Worm (Caenorhabditis elegans) whole organism, L4 larva: ENCODE results near the gene clc-19.

Source experiments
- D1046.2 ChIP-seq: fragments of 200-800 bp; sonication (Bioruptor generic); IDR thresholded peaks from 2 replicates; pipeline ENCODE4 v1.3.6; 2022; ENCODE audit warnings: missing genetic modification characterization, missing compliant biosample characterization
- F44E2.7 ChIP-seq: fragments of 200-800 bp; sonication (Bioruptor generic); IDR thresholded peaks from 2 replicates; pipeline ENCODE4 v2.1.2; 2022; ENCODE audit warnings: missing genetic modification characterization, missing compliant biosample characterization
- F49E8.2 ChIP-seq: sonication (generic microtip); optimal IDR thresholded peaks from 2 replicates; lab custom pipeline; 2016; ENCODE audit warnings: missing compliant biosample characterization, mild to moderate bottlenecking, missing genetic modification characterization, borderline replicate concordance
- R02D3.7 ChIP-seq: fragments of 150-350 bp; sonication (generic microtip); optimal IDR thresholded peaks from 3 replicates; lab custom pipeline; 2014; ENCODE audit warnings: missing biosample characterization, missing genetic modification characterization
- Y105C5A.15 ChIP-seq: fragments of 200-800 bp; sonication (Bioruptor generic); IDR thresholded peaks from 2 replicates; pipeline ENCODE4 v1.3.6; 2022; ENCODE audit warnings: missing genetic modification characterization, missing compliant biosample characterization
- Y48G9A.11 ChIP-seq: fragments of 200-800 bp; sonication (Bioruptor generic); IDR thresholded peaks from 2 replicates; pipeline ENCODE4 v1.3.6; 2022; ENCODE audit warnings: missing genetic modification reagents, missing genetic modification characterization, missing compliant biosample characterization
- arid-1 ChIP-seq: fragments of 200-800 bp; sonication (Bioruptor generic); conservative IDR thresholded peaks from 2 replicates; pipeline ENCODE4 v1.3.6; 2022; ENCODE audit warnings: missing genetic modification reagents, missing genetic modification characterization, missing compliant biosample characterization
- ceh-20 ChIP-seq: fragments of 200-800 bp; sonication (Bioruptor generic); IDR thresholded peaks from 2 replicates; pipeline ENCODE4 v1.3.6; 2022; ENCODE audit warnings: missing genetic modification reagents, missing genetic modification characterization, missing compliant biosample characterization
- ceh-28 ChIP-seq: fragments of 150-350 bp; optimal IDR thresholded peaks from 2 replicates; lab custom pipeline; 2014; ENCODE audit warnings: missing biosample characterization, missing genetic modification reagents, missing genetic modification characterization
- ceh-32 ChIP-seq: sonication (generic microtip); optimal IDR thresholded peaks from 2 replicates; lab custom pipeline; 2016; ENCODE audit warnings: mild to moderate bottlenecking, missing genetic modification characterization, missing compliant biosample characterization; ENCODE audit not compliant: poor library complexity
- ceh-44 ChIP-seq: fragments of 200-800 bp; sonication (Bioruptor generic); IDR thresholded peaks from 2 replicates; pipeline ENCODE4 v1.3.6; 2022; ENCODE audit warnings: missing genetic modification reagents, missing genetic modification characterization, missing compliant biosample characterization
- ces-1 ChIP-seq: fragments of 150-350 bp; sonication (generic microtip); optimal IDR thresholded peaks from 4 replicates; lab custom pipeline; 2014; ENCODE audit warnings: missing biosample characterization, missing genetic modification reagents, missing genetic modification characterization
- cey-2 ChIP-seq: sonication (generic microtip); optimal IDR thresholded peaks from 3 replicates; lab custom pipeline; 2017; ENCODE audit warnings: missing genetic modification characterization, mild to moderate bottlenecking, missing compliant biosample characterization, antibody characterized with exemption, borderline replicate concordance; ENCODE audit not compliant: insufficient read depth
- daf-16 ChIP-seq, 3 experiments: sonication (generic microtip); optimal IDR thresholded peaks; 2 replicates each; lab custom pipeline; 2016 to 2017; ENCODE audit warnings: missing genetic modification characterization in 3 of 3, missing genetic modification reagents in 3 of 3, mild to moderate bottlenecking in 2 of 3, missing compliant biosample characterization in 2 of 3, missing biosample characterization in 1 of 3, moderate library complexity in 1 of 3
- daf-19 ChIP-seq: fragments of 200-800 bp; sonication (Bioruptor generic); conservative IDR thresholded peaks from 2 replicates; pipeline ENCODE4 v1.3.6; 2022; ENCODE audit warnings: missing genetic modification characterization, missing compliant biosample characterization
- daf-8 ChIP-seq: fragments of 200-800 bp; sonication (Bioruptor generic); IDR thresholded peaks from 2 replicates; pipeline ENCODE4 v1.3.6; 2022; ENCODE audit warnings: missing genetic modification characterization, missing compliant biosample characterization
- dmd-6 ChIP-seq: fragments of 200-800 bp; sonication (Bioruptor generic); IDR thresholded peaks from 2 replicates; pipeline ENCODE4 v1.3.6; 2022; ENCODE audit warnings: missing genetic modification reagents, missing genetic modification characterization, missing compliant biosample characterization
- dpl-1 ChIP-seq: fragments of 150-350 bp; optimal IDR thresholded peaks from 2 replicates; lab custom pipeline; 2014; ENCODE audit warnings: missing biosample characterization, missing genetic modification reagents, missing genetic modification characterization
- dve-1 ChIP-seq: sonication (generic microtip); optimal IDR thresholded peaks from 2 replicates; lab custom pipeline; 2017; ENCODE audit warnings: antibody characterized with exemption, mild to moderate bottlenecking, missing genetic modification characterization, missing compliant biosample characterization; ENCODE audit not compliant: insufficient read depth
- hlh-11 ChIP-seq: fragments of 200-800 bp; sonication (Bioruptor generic); optimal IDR thresholded peaks from 2 replicates; lab custom pipeline; 2018; ENCODE audit warnings: mild to moderate bottlenecking, missing genetic modification characterization, missing compliant biosample characterization
- lin-29 ChIP-seq: fragments of 200-800 bp; sonication (Bioruptor generic); IDR thresholded peaks from 2 replicates; pipeline ENCODE4 v1.3.6; 2022; ENCODE audit warnings: missing genetic modification reagents, missing genetic modification characterization, missing compliant biosample characterization
- lin-39 ChIP-seq: fragments of 150-350 bp; optimal IDR thresholded peaks from 2 replicates; lab custom pipeline; 2014; ENCODE audit warnings: missing biosample characterization, missing genetic modification reagents, missing genetic modification characterization
- mxl-2 ChIP-seq: fragments of 200-800 bp; sonication (Bioruptor generic); conservative IDR thresholded peaks from 2 replicates; pipeline ENCODE4 v1.3.6; 2022; ENCODE audit warnings: missing genetic modification reagents, missing genetic modification characterization, missing compliant biosample characterization
- mxl-3 ChIP-seq: fragments of 200-800 bp; sonication (Bioruptor generic); optimal IDR thresholded peaks from 2 replicates; lab custom pipeline; 2018; ENCODE audit warnings: mild to moderate bottlenecking, missing genetic modification characterization, missing compliant biosample characterization
- nhr-102 ChIP-seq: sonication (generic microtip); optimal IDR thresholded peaks from 2 replicates; lab custom pipeline; 2016; ENCODE audit warnings: mild to moderate bottlenecking, missing genetic modification characterization, moderate library complexity, missing compliant biosample characterization
- nhr-111 ChIP-seq: fragments of 200-800 bp; sonication (Bioruptor generic); optimal IDR thresholded peaks from 2 replicates; lab custom pipeline; 2018; ENCODE audit warnings: mild to moderate bottlenecking, missing genetic modification characterization, missing compliant biosample characterization
- nhr-237 ChIP-seq: sonication (generic microtip); optimal IDR thresholded peaks from 2 replicates; lab custom pipeline; 2017; ENCODE audit warnings: missing biosample characterization, missing genetic modification characterization
- nhr-25 ChIP-seq: sonication (generic microtip); optimal IDR thresholded peaks from 2 replicates; lab custom pipeline; 2017; ENCODE audit warnings: missing genetic modification characterization, mild to moderate bottlenecking, missing compliant biosample characterization, antibody characterized with exemption, moderate library complexity, borderline replicate concordance; ENCODE audit not compliant: insufficient read depth
- nhr-28 ChIP-seq: fragments of 150-350 bp; optimal IDR thresholded peaks from 2 replicates; lab custom pipeline; 2014; ENCODE audit warnings: missing biosample characterization, missing genetic modification characterization
- nhr-41 ChIP-seq: fragments of 200-800 bp; sonication (Bioruptor generic); IDR thresholded peaks from 2 replicates; pipeline ENCODE4 v1.3.6; 2022; ENCODE audit warnings: missing genetic modification reagents, missing genetic modification characterization, missing compliant biosample characterization
- nhr-76 ChIP-seq: fragments of 150-350 bp; optimal IDR thresholded peaks from 2 replicates; lab custom pipeline; 2014; ENCODE audit warnings: missing biosample characterization, missing genetic modification characterization
- nhr-77 ChIP-seq: fragments of 150-350 bp; optimal IDR thresholded peaks from 2 replicates; lab custom pipeline; 2014; ENCODE audit warnings: missing biosample characterization, missing genetic modification characterization
- pha-4 ChIP-seq, 2 experiments: fragments of 150-350 bp in 1 of 2; fragments of 200-800 bp in 1 of 2; sonication (Bioruptor generic) in 1 of 2; IDR thresholded peaks in 1 of 2; optimal IDR thresholded peaks in 1 of 2; 2 replicates each; pipeline versions ENCODE4 v1.3.6 to Lab custom; 2014 to 2022; ENCODE audit warnings: missing genetic modification characterization in 2 of 2, missing genetic modification reagents in 2 of 2, missing biosample characterization in 1 of 2, missing compliant biosample characterization in 1 of 2
- php-3 ChIP-seq: fragments of 200-800 bp; sonication (Bioruptor generic); IDR thresholded peaks from 2 replicates; pipeline ENCODE4 v1.3.6; 2022; ENCODE audit warnings: missing genetic modification reagents, missing genetic modification characterization, missing compliant biosample characterization
- pqm-1 ChIP-seq: sonication (generic microtip); optimal IDR thresholded peaks from 2 replicates; lab custom pipeline; 2017; ENCODE audit warnings: missing biosample characterization, missing genetic modification characterization
- sdz-12 ChIP-seq: fragments of 200-800 bp; sonication (Bioruptor generic); optimal IDR thresholded peaks from 2 replicates; lab custom pipeline; 2018; ENCODE audit warnings: mild to moderate bottlenecking, missing genetic modification characterization, missing compliant biosample characterization
- set-16 ChIP-seq: fragments of 200-800 bp; sonication (Bioruptor generic); IDR thresholded peaks from 2 replicates; pipeline ENCODE4 v1.3.6; 2022; ENCODE audit warnings: missing genetic modification reagents, missing genetic modification characterization, missing compliant biosample characterization
- snpc-4 ChIP-seq: fragments of 150-350 bp; optimal IDR thresholded peaks from 2 replicates; lab custom pipeline; 2014; ENCODE audit warnings: missing biosample characterization, missing genetic modification characterization
- tag-97 ChIP-seq: fragments of 200-800 bp; sonication (Bioruptor generic); IDR thresholded peaks from 2 replicates; pipeline ENCODE4 v1.3.6; 2022; ENCODE audit warnings: missing genetic modification characterization, missing compliant biosample characterization
- tra-1 ChIP-seq: fragments of 200-800 bp; sonication (Bioruptor generic); IDR thresholded peaks from 2 replicates; pipeline ENCODE4 v1.3.6; 2022; ENCODE audit warnings: missing genetic modification reagents, missing genetic modification characterization, missing compliant biosample characterization
- zfp-2 ChIP-seq: sonication (generic microtip); optimal IDR thresholded peaks from 2 replicates; lab custom pipeline; 2016; ENCODE audit warnings: mild to moderate bottlenecking, missing genetic modification characterization, missing compliant biosample characterization

clc-19 gene

ce11 chrIII:895525-895924 is 22.2 kb upstream of the clc-19 start, which contains the start of the genes ztf-18 and F23H11.2:
ztf-18 (minus strand) TSS chrIII:895712.
F23H11.2 (plus strand) TSS chrIII:895747.
- no peak for TF ChIP-seq zfp-2
- no peak for TF ChIP-seq tra-1 (GFP tag; lab: Robert Waterston, UW)
- TF ChIP-seq nhr-25 (tag; lab: Kevin White, UChicago) = no peak
- no peak for TF ChIP-seq daf-16 (GFP tag; optimal IDR thresholded peaks at IDR 0.05; lab: Kevin White, UChicago)
- peak; percentile 13 for TF ChIP-seq daf-16 (tag; optimal IDR thresholded peaks at IDR 0.05; lab: Kevin White, UChicago)
- no peak for TF ChIP-seq arid-1 (GFP tag; lab: Robert Waterston, UW)
- TF ChIP-seq nhr-76 (tag; lab: Kevin White, UChicago) = no peak

DNA sequence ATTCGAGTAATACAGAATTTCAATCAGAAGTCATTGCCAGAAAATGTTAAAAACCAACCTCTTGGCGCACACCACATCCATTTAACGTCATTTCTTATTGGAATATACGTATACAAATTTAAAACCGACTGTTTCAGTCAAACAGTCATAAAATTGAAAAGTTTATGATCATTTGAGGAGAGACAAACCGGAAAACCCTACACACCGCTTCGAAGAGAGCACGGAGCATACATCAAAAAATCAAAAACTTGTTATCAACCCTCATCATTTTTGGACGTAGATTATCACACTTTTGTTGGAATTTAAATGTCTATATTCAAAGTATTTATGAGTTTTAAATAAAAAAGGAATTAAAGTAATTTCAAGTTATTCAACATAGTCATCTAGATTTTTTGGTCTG is 17.6 kb upstream of the clc-19 start, which contains the start of gene T24C4.10:
TSS of gene T24C4.10 (minus strand) at position 230 of the 400 bp plus-strand sequence.
- TF ChIP-seq nhr-111 (GFP tag; lab: Kevin White, UChicago) (no peak), F44E2.7 (GFP tag; lab: Robert Waterston, UW) (no peak), lin-29 (GFP tag; lab: Robert Waterston, UW) (no peak), sdz-12 (GFP tag; lab: Kevin White, UChicago) (no peak), ces-1 (GFP tag; lab: Kevin White, UChicago) (no peak), F49E8.2 (tag; lab: Kevin White, UChicago) (no peak), Y105C5A.15 (GFP tag; lab: Robert Waterston, UW) (no peak), dmd-6 (GFP tag; lab: Robert Waterston, UW) (peak; percentile 45; the same call in 1 of the 2 replicates), nhr-28 (tag; lab: Kevin White, UChicago) (peak; percentile 45), nhr-41 (no peak), php-3 (GFP tag; lab: Robert Waterston, UW) (peak; percentile 61; the same call in 1 of the 2 replicates), Y48G9A.11 (no peak), cey-2 (tag; lab: Kevin White, UChicago) (no peak), R02D3.7 (tag; lab: Kevin White, UChicago) (no peak), ceh-44 (GFP tag; lab: Robert Waterston, UW) (no peak), nhr-237 (tag; lab: Kevin White, UChicago) (no peak), D1046.2 (GFP tag; lab: Robert Waterston, UW) (no peak), tag-97 (no peak), lin-39 (tag; lab: Kevin White, UChicago) (no peak), mxl-3 (GFP tag; lab: Kevin White, UChicago) (no peak), dve-1 (tag; lab: Kevin White, UChicago) (peak; percentile 36), ceh-20 (GFP tag; lab: Robert Waterston, UW) (no peak), mxl-2 (no peak), daf-16 (GFP tag; optimal IDR thresholded peaks at IDR 0.05; lab: Kevin White, UChicago) (no peak), daf-16 (tag; optimal IDR thresholded peaks at IDR 0.05; lab: Kevin White, UChicago) (peak; percentile 45), dpl-1 (GFP tag; lab: Kevin White, UChicago) (no peak), nhr-77 (tag; lab: Kevin White, UChicago) (peak; percentile 36), daf-19 (no peak), set-16 (GFP tag; lab: Robert Waterston, UW) (no peak), ceh-28 (tag; lab: Kevin White, UChicago) (no peak), nhr-102 (tag; lab: Kevin White, UChicago) (no peak), daf-8 (GFP tag; lab: Robert Waterston, UW) (no peak), ceh-32 (tag; lab: Kevin White, UChicago) (no peak), pha-4 (GFP tag; IDR thresholded peaks at IDR 0.05; lab: Robert Waterston, UW) (no peak), pha-4 (tag; optimal IDR thresholded peaks at IDR 0.05; lab: Kevin White, UChicago) (no peak), pqm-1 (tag; lab: Kevin White, UChicago) (peak; percentile 87), hlh-11 (peak; percentile 35), snpc-4 (tag; lab: Kevin White, UChicago) (no peak)
